Fruit fly (Drosophila melanogaster): ENCODE results near the gene CG10469.
A peak's percentile ranks its signal among the peaks of the same experiment; 100 is the strongest.

CG10469 gene

DNA sequence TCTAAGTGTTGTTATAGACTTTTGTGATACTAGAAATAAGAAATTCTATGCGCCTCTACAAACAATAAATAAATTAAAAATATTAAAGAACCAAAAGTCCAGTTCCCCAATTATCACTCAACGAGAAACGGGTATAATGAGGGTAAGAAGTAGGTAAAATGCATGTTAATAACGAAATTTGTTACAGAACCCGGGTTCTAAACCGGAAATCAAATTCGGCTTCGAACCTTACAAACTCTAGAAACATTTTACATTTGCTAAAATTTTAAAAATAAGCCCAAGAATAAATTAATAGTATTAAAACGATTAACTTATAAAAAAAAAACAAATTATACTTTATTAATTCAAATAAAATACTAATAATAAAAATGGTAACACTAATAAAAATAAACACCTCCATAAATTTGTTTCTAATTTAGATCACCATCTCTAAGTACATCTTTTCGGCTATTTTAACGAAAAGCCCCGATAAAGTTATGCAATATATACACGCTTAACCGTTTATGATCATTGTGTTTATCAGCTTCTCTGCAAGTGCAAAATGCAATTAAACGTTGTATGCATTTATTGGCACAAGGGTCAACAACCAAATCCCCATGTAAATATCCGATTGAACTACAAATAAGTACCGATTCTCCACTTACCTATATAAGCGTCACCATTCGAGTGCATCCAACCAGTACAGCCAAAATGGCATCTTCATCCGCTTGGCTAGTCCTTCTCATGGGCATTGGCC is 21.5 kb downstream of the CG10469 start, which contains the start of gene CG6602 (continued):
- TF ChIP-seq nerfin-1 (tag; optimal IDR thresholded peaks at IDR 0.05) (no peak), crc (GFP tag; optimal IDR thresholded peaks at IDR 0.05) (peak; percentile 25), Tbp (GFP tag; optimal IDR thresholded peaks at IDR 0.05) (no peak), cas (GFP tag; IDR thresholded peaks at IDR 0.05) (peak; percentile 69), Hsf (GFP tag; optimal IDR thresholded peaks at IDR 0.05) (peak; percentile 60), Vsx1 (GFP tag; optimal IDR thresholded peaks at IDR 0.05) (peak; percentile 63), gro (GFP tag; optimal IDR thresholded peaks at IDR 0.05) (peak; percentile 37), CG10431 (GFP tag; optimal IDR thresholded peaks at IDR 0.05) (no peak), CG31441 (GFP tag; IDR thresholded peaks at IDR 0.05) (peak; percentile 59), vnd (GFP tag; IDR thresholded peaks at IDR 0.05; ENCODE audit: partially characterized antibody) (no peak), CG9876 (GFP tag; optimal IDR thresholded peaks at IDR 0.05) (peak; percentile 78), jing (GFP tag; optimal IDR thresholded peaks at IDR 0.05) (peak; percentile 39), org-1 (GFP tag; optimal IDR thresholded peaks at IDR 0.05) (peak; percentile 14), Rfx (GFP tag; IDR thresholded peaks at IDR 0.05) (peak; percentile 89), HHEX (GFP tag; optimal IDR thresholded peaks at IDR 0.05) (peak; percentile 85), gcm (GFP tag; optimal IDR thresholded peaks at IDR 0.05) (no peak), Dek (tag; optimal IDR thresholded peaks at IDR 0.05) (peak; percentile 21), CG12942 (GFP tag; optimal IDR thresholded peaks at IDR 0.05) (peak; percentile 28), Bdp1 (GFP tag; optimal IDR thresholded peaks at IDR 0.05) (no peak), B-H2 (GFP tag; optimal IDR thresholded peaks at IDR 0.05) (peak; percentile 68), bab2 (GFP tag; optimal IDR thresholded peaks at IDR 0.05) (no peak), run (tag; optimal IDR thresholded peaks at IDR 0.05) (no peak), CG12071 (GFP tag; optimal IDR thresholded peaks at IDR 0.05) (peak; percentile 62), NK7.1 (GFP tag; optimal IDR thresholded peaks at IDR 0.05) (no peak), CG14965 (GFP tag; optimal IDR thresholded peaks at IDR 0.05; ENCODE audit: borderline replicate concordance) (no peak), CG6683 (GFP tag; optimal IDR thresholded peaks at IDR 0.05) (peak; percentile 72), CG11085 (GFP tag; IDR thresholded peaks at IDR 0.05) (peak; percentile 87), CG10274 (GFP tag; optimal IDR thresholded peaks at IDR 0.05) (peak; percentile 67), MESR4 (GFP tag; optimal IDR thresholded peaks at IDR 0.05) (no peak), CG11560 (tag; IDR thresholded peaks at IDR 0.05) (no peak; the same call in 2 of the 3 replicates), CG8290 (GFP tag; optimal IDR thresholded peaks at IDR 0.05) (peak; percentile 25), CG8290 (tag; optimal IDR thresholded peaks at IDR 0.05) (peak in 1 of 2 experiments; percentile 67), CG1233 (GFP tag; optimal IDR thresholded peaks at IDR 0.05) (peak; percentile 70), amos (GFP tag; IDR thresholded peaks at IDR 0.05; ENCODE audit: partially characterized antibody) (peak; percentile 30), cg (GFP tag; optimal IDR thresholded peaks at IDR 0.05) (no peak), CG13424 (tag; optimal IDR thresholded peaks at IDR 0.05) (peak; percentile 16), Lim3 (GFP tag; IDR thresholded peaks at IDR 0.05) (no peak), odd (GFP tag; optimal IDR thresholded peaks at IDR 0.05) (peak; percentile 45), MBD-R2 (GFP tag; IDR thresholded peaks at IDR 0.05) (peak; percentile 43; the same call in 1 of the 2 replicates), zfh2 (GFP tag; optimal IDR thresholded peaks at IDR 0.05) (peak; percentile 38), tna (GFP tag; IDR thresholded peaks at IDR 0.05; ENCODE audit: partially characterized antibody) (no peak), dmrt99B (tag; optimal IDR thresholded peaks at IDR 0.05) (peak; percentile 61), abd-A (tag; optimal IDR thresholded peaks at IDR 0.05) (no peak), ham (GFP tag; IDR thresholded peaks at IDR 0.05) (peak; percentile 5; the same call in 1 of the 2 replicates), Blimp-1 (GFP tag; optimal IDR thresholded peaks at IDR 0.05) (peak; percentile 59), az2 (GFP tag; optimal IDR thresholded peaks at IDR 0.05) (peak; percentile 45), CG13287 (GFP tag; IDR thresholded peaks at IDR 0.05; ENCODE audit: partially characterized antibody) (no peak), knrl (GFP tag; IDR thresholded peaks at IDR 0.05; ENCODE audit: partially characterized antibody) (no peak), CG3995 (GFP tag; optimal IDR thresholded peaks at IDR 0.05) (peak; percentile 38)
